Worm (Caenorhabditis elegans): ENCODE data around the gene coq-5.

The coq-5 gene

DNA sequence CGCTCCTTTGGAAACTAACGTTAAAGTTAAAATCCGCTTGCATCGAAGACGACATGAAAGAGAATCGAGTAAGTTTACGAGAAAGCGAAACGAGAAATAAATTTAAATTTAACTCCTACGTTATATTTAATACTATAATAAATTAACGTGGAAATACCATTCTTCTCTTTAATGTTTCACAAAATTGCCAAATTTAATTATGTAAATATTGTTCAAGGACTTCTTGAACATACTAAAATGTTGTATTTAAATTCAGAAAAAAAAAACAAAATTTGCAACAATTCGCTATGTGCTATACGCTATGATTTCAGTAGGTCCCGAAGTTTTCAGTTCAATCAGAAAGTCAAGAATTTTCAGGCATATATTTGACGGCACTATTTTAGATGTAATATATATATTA, 38.7 kb upstream of the coq-5 start, which contains the start of gene ZK688.10:
TSS of gene ZK688.10 (minus strand) at position 101 of the 400 bp plus-strand sequence.
- no peak for TF ChIP-seq sptf-1 (tag; optimal IDR thresholded peaks at IDR 0.05)
- no peak for TF ChIP-seq aha-1 (tag; optimal IDR thresholded peaks at IDR 0.05)
- TF ChIP-seq ceh-8 (GFP tag; optimal IDR thresholded peaks at IDR 0.05): no peak
- TF ChIP-seq egl-27 (tag; optimal IDR thresholded peaks at IDR 0.05): no peak

DNA sequence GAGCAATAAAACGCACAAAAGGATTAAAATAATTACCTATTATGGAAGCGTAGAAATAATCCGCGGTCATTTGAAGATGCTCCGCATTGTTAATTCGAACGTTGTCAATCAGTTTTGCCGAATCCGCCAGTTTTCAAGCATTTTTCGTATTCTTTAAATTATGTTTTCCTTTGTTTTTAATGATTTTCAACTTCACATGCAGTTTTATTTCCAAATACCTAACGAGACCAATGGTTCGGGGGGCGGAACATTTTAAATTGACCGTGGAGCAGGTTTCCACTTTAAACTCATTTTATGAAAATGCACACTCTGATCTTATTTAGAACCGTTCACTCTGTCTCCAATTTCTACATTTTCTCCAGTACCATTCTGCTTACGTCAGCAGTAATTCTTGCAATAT, 36.5 kb upstream of the coq-5 start, which contains the start of gene ZK688.4:
TSS of gene ZK688.4 (plus strand) at position 301 of the 400 bp plus-strand sequence.
- TF ChIP-seq nhr-20 (tag; optimal IDR thresholded peaks at IDR 0.05): no peak
- TF ChIP-seq vab-15 (tag; optimal IDR thresholded peaks at IDR 0.05): no peak
- no peak for TF ChIP-seq nhr-11 (tag; optimal IDR thresholded peaks at IDR 0.05)
- TF ChIP-seq egl-13 (tag; optimal IDR thresholded peaks at IDR 0.05): no peak
- no peak for TF ChIP-seq ceh-8 (GFP tag; optimal IDR thresholded peaks at IDR 0.05)
- TF ChIP-seq rnt-1 (tag; optimal IDR thresholded peaks at IDR 0.05): no peak
- no peak for TF ChIP-seq nhr-77 (tag; optimal IDR thresholded peaks at IDR 0.05)

DNA sequence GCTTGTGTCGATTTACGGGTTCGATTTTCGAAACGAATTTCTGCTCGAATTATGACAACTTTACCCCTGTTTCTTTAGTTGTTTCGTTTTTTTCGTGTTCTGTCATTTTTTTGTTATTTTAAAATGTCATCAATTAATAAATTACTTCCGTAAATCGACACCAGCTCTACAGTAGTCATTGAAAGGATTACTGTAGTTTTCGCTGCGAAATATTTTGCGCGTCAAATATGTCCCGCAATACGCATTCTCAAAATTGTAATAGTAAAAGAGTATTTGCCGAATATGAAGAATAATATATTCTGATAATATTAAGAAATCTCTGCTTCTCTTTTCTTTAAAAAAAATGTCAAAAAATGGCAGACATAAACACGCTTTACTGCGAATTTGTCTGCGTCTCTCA, 35.0 kb upstream of the coq-5 start:
- TF ChIP-seq lin-35 (GFP tag; optimal IDR thresholded peaks at IDR 0.05) (no peak), fkh-8 (tag; optimal IDR thresholded peaks at IDR 0.05) (peak; percentile 27), efl-1 (optimal IDR thresholded peaks at IDR 0.05) (no peak), efl-1 (GFP tag; optimal IDR thresholded peaks at IDR 0.05 in 1 of 2) (peak in 1 of 2 experiments; percentile 54)

DNA sequence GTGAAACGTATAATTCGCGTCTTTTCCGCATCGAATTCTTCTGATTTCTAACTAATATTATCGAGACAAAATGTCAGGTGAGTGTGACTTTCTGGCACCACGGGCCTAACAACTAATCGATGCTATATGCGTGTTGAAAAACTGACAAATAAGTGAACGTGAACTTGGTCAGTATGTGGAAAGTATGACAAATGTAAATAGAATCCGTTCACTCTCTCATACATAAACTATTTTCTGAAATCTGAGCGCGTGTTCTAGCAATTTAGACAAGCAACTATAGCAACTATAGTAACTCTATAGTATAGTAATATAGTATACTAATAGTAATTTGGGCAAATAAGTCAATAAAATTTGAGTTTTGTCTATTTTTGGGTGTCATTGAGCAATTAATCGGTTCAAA, 34.1 kb upstream of the coq-5 start:
- TF ChIP-seq lin-39 (tag; optimal IDR thresholded peaks at IDR 0.05) (no peak), aly-2 (tag; optimal IDR thresholded peaks at IDR 0.05) (no peak), isw-1 (GFP tag; IDR thresholded peaks at IDR 0.05) (no peak), alr-1 (tag; optimal IDR thresholded peaks at IDR 0.05; ENCODE audit: borderline replicate concordance) (no peak), skn-1 (tag; optimal IDR thresholded peaks at IDR 0.05) (no peak), xbp-1 (tag; optimal IDR thresholded peaks at IDR 0.05) (no peak), ces-1 (GFP tag; optimal IDR thresholded peaks at IDR 0.05) (no peak), snpc-4 (tag; optimal IDR thresholded peaks at IDR 0.05) (no peak), hpl-2 (GFP tag; optimal IDR thresholded peaks at IDR 0.05) (no peak), ceh-63 (GFP tag; optimal IDR thresholded peaks at IDR 0.05) (no peak), irx-1 (tag; optimal IDR thresholded peaks at IDR 0.05) (no peak)

DNA sequence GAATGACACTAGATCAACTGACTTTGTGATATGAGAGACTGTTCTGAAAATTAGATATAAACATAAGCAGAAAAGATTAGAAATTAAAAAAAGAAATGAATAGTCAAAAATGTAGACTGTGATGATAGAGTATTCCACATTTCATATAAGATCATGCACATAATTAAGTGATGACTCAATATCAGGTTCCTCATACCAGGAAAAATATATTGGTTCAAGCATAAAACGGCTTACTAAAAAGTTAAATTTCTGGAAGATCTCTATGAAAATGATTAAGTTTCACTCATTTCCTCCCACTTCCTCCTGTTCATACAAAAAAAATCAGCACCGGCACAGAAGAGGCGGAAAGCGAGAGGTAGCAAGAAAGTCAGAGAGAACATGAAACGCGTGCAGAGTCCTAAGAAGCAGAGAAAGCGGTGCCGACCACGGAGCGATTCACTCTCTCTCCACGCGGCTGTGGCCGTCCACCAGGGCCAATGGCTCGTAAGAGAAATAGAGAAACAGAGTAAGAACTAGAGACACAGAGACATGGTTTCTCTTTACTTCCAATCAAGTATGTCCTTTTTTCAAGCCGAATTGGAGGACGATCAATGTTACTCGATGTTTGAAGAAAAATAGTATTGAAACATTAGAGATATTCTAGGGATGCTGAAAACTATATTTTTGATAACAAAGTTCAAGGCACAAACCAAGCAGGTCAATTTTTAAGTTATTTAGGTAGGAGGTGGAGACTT, 33.5 kb upstream of the coq-5 start, which contains the start of the genes ZK688.5 and fahd-1:
TSS of gene ZK688.5 (minus strand) at position 51 of the 734 bp plus-strand sequence.
TSS of gene fahd-1 (plus strand) at position 684 of the 734 bp plus-strand sequence.
- peak; percentile 81 for TF ChIP-seq snu-23 (GFP tag; optimal IDR thresholded peaks at IDR 0.05)
- TF ChIP-seq mef-2 (tag; optimal IDR thresholded peaks at IDR 0.05): no peak
- TF ChIP-seq nhr-11 (tag; optimal IDR thresholded peaks at IDR 0.05): no peak
- TF ChIP-seq xbp-1 (tag; optimal IDR thresholded peaks at IDR 0.05): peak; percentile 55
- TF ChIP-seq skn-1 (tag; optimal IDR thresholded peaks at IDR 0.05): peak; percentile 76
- no peak for TF ChIP-seq C04F5.9 (tag; optimal IDR thresholded peaks at IDR 0.05)
- peak; percentile 49 for TF ChIP-seq nhr-77 (tag; optimal IDR thresholded peaks at IDR 0.05)
- peak; percentile 49 for TF ChIP-seq nhr-90 (tag; optimal IDR thresholded peaks at IDR 0.05; ENCODE audit: poor library complexity)
- peak; percentile 10 for TF ChIP-seq nhr-237 (tag; optimal IDR thresholded peaks at IDR 0.05)
- peak in 1 of 2 experiments; percentile 82 for TF ChIP-seq mdl-1 (tag; optimal IDR thresholded peaks at IDR 0.05)
- no peak for TF ChIP-seq ceh-63 (GFP tag; optimal IDR thresholded peaks at IDR 0.05)
- peak in 2 of 6 experiments; percentile 41 to 48 for TF ChIP-seq elt-3 (tag; optimal IDR thresholded peaks at IDR 0.05)
- peak; percentile 35; the same call in 1 of the 2 replicates for TF ChIP-seq isw-1 (GFP tag; IDR thresholded peaks at IDR 0.05)
- no peak for TF ChIP-seq ceh-90 (tag; optimal IDR thresholded peaks at IDR 0.05)
- TF ChIP-seq ztf-4 (tag; optimal IDR thresholded peaks at IDR 0.05): peak; percentile 34
- peak; percentile 21 for TF ChIP-seq elt-2 (tag; optimal IDR thresholded peaks at IDR 0.05)
- no peak for TF ChIP-seq unc-30 (tag; optimal IDR thresholded peaks at IDR 0.05)
- TF ChIP-seq mab-9 (GFP tag; IDR thresholded peaks at IDR 0.05): no peak
- TF ChIP-seq dsc-1 (tag; optimal IDR thresholded peaks at IDR 0.05): peak; percentile 39
- TF ChIP-seq nhr-71 (tag; optimal IDR thresholded peaks at IDR 0.05): peak; percentile 83
- TF ChIP-seq lin-35 (GFP tag; optimal IDR thresholded peaks at IDR 0.05): peak; percentile 70 to 71
- TF ChIP-seq nhr-47 (tag; optimal IDR thresholded peaks at IDR 0.05): peak; percentile 70
- no peak for TF ChIP-seq hpl-2 (GFP tag; optimal IDR thresholded peaks at IDR 0.05)
- peak; percentile 62 to 77 for TF ChIP-seq lsy-2 (tag; optimal IDR thresholded peaks at IDR 0.05)
- peak; percentile 92 for TF ChIP-seq blmp-1 (tag; optimal IDR thresholded peaks at IDR 0.05)
- TF ChIP-seq rnt-1 (tag; optimal IDR thresholded peaks at IDR 0.05): peak; percentile 71
- peak; percentile 91 for TF ChIP-seq lin-14 (GFP tag; optimal IDR thresholded peaks at IDR 0.05)

Measured in whole organism, L1 larva.